Worm (Caenorhabditis elegans): ENCODE results near the gene B0244.6.

ce11 chrIII:5748360-5748759 is 10.6 kb downstream of the B0244.6 start:
- TF ChIP-seq ama-1 (optimal IDR thresholded peaks at IDR 0.05) (no peak), hmg-4 (GFP tag; optimal IDR thresholded peaks at IDR 0.05) (no peak)

Measured in whole organism, early embryonic.